Worm (Caenorhabditis elegans): ENCODE data around the gene cyp-13A3.
A peak's percentile ranks its signal among the peaks of the same experiment; 100 is the strongest.

cyp-13A3 gene

DNA sequence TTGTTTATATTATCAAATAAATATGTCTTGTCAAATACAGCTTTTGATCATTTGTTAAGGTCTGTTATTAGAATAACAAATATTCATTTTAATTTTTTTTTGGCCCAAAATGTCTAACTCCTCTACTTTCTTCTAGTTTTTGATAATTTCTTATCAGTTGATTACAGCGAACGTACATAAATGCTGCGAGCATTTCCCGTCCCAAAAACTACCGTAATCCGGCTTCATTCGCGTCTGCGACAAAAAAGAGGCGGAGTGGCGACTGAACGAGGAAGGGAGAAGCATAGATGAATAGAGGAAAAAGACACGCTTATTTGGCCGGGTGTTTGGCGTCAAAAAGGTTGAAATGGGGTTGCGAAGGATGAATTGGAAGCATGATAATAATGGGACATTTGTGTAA is 52.5 kb downstream of the cyp-13A3 start:
- TF ChIP-seq hlh-30 (tag; optimal IDR thresholded peaks at IDR 0.05; ENCODE audit: insufficient read depth), result peak; percentile 14
- TF ChIP-seq aha-1 (tag), result peak; percentile 68
- TF ChIP-seq daf-16 (GFP tag; optimal IDR thresholded peaks at IDR 0.05), result peak in 1 of 2 experiments; percentile 24
- TF ChIP-seq daf-16 (tag; optimal IDR thresholded peaks at IDR 0.05), result peak; percentile 87
- TF ChIP-seq ZK546.5 (tag; optimal IDR thresholded peaks at IDR 0.05), result no peak
- peak in 1 of 2 experiments; percentile 46 for TF ChIP-seq mdl-1 (tag; optimal IDR thresholded peaks at IDR 0.05)
- TF ChIP-seq unc-130 (GFP tag; optimal IDR thresholded peaks at IDR 0.05), result no peak
- TF ChIP-seq dmd-9 (GFP tag; IDR thresholded peaks at IDR 0.05), result no peak
- peak; percentile 52 for TF ChIP-seq nhr-10 (tag; optimal IDR thresholded peaks at IDR 0.05)
- peak; percentile 80 for TF ChIP-seq hlh-11 (tag; optimal IDR thresholded peaks at IDR 0.05)
- no peak for TF ChIP-seq daf-12 (tag; optimal IDR thresholded peaks at IDR 0.05)
- TF ChIP-seq mxl-2 (GFP tag; conservative IDR thresholded peaks at IDR 0.05), result no peak
- TF ChIP-seq hif-1 (tag; optimal IDR thresholded peaks at IDR 0.05), result no peak
- TF ChIP-seq pqm-1 (tag; optimal IDR thresholded peaks at IDR 0.05), result peak; percentile 90
- TF ChIP-seq lin-29 (GFP tag; IDR thresholded peaks at IDR 0.05), result no peak
- TF ChIP-seq zag-1 (tag; optimal IDR thresholded peaks at IDR 0.05), result no peak
- peak; percentile 60 for TF ChIP-seq nhr-28 (tag; optimal IDR thresholded peaks at IDR 0.05)
- no peak for TF ChIP-seq Y105C5A.15 (GFP tag; IDR thresholded peaks at IDR 0.05)
- TF ChIP-seq daf-8 (GFP tag; IDR thresholded peaks at IDR 0.05), result no peak
- peak; percentile 22 for TF ChIP-seq mxl-3 (GFP tag; optimal IDR thresholded peaks at IDR 0.05)
- peak in 1 of 2 experiments; percentile 81 for TF ChIP-seq lsy-2 (tag; optimal IDR thresholded peaks at IDR 0.05)
- peak; percentile 29 for TF ChIP-seq nhr-102 (tag; optimal IDR thresholded peaks at IDR 0.05)
- TF ChIP-seq hmg-1.1 (GFP tag; IDR thresholded peaks at IDR 0.05), result 0 out of 2 replicates have a peak, but pooled peaks have one; percentile 21
- no peak for TF ChIP-seq tag-97 (GFP tag; IDR thresholded peaks at IDR 0.05)
- TF ChIP-seq dve-1 (tag; optimal IDR thresholded peaks at IDR 0.05; ENCODE audit: insufficient read depth), result peak; percentile 88
- TF ChIP-seq rbr-2 (tag; optimal IDR thresholded peaks at IDR 0.05), result no peak
- TF ChIP-seq nhr-77 (tag; optimal IDR thresholded peaks at IDR 0.05), result peak; percentile 39
- TF ChIP-seq dmd-6 (GFP tag; IDR thresholded peaks at IDR 0.05), result peak; percentile 73
- 0 out of 2 replicates have a peak, but pooled peaks have one; percentile 48 for TF ChIP-seq tra-1 (GFP tag; IDR thresholded peaks at IDR 0.05)

DNA sequence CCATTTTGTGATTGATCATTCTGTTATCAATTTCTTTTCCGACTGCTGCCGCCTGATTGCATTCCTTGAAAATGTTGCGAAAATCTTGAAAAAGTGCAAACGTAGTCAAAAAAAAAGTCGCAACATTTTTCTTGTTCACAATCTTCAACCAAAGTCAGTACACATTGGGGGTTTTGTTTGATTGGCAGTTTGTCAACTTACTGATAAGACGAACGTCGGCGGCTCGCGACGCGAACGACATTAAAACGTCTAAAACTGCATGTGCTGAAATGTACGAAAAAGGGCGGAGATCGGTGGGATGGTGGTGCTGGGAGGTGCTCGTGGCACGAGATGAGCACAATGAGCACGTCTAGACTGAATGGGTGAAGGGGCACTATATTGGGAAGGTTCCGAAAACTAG is 54.3 kb downstream of the cyp-13A3 start:
- TF ChIP-seq snpc-1.2 (GFP tag; IDR thresholded peaks at IDR 0.05) (0 out of 2 replicates have a peak, but pooled peaks have one; percentile 13), ceh-62 (tag; optimal IDR thresholded peaks at IDR 0.05) (no peak), daf-8 (GFP tag; IDR thresholded peaks at IDR 0.05) (no peak), T26A8.4 (GFP tag; IDR thresholded peaks at IDR 0.05) (peak; percentile 62), zfp-2 (tag; optimal IDR thresholded peaks at IDR 0.05) (no peak), nhr-28 (tag; optimal IDR thresholded peaks at IDR 0.05) (peak; percentile 62), D1046.2 (GFP tag; IDR thresholded peaks at IDR 0.05) (no peak), lin-15B (tag; optimal IDR thresholded peaks at IDR 0.05) (no peak), mxl-3 (GFP tag; optimal IDR thresholded peaks at IDR 0.05) (peak; percentile 61), ZK337.2 (GFP tag; IDR thresholded peaks at IDR 0.05) (no peak), unc-62 (GFP tag; optimal IDR thresholded peaks at IDR 0.05 in 1 of 2) (no peak), unc-62 (tag; optimal IDR thresholded peaks at IDR 0.05) (no peak), ZK546.5 (tag; optimal IDR thresholded peaks at IDR 0.05) (no peak), egl-27 (tag; optimal IDR thresholded peaks at IDR 0.05) (no peak), mes-2 (tag; optimal IDR thresholded peaks at IDR 0.05; ENCODE audit: poor library complexity, severe bottlenecking) (peak; percentile 5), F37D6.2 (tag; optimal IDR thresholded peaks at IDR 0.05) (no peak), ceh-20 (GFP tag; IDR thresholded peaks at IDR 0.05) (no peak), Y105C5A.15 (GFP tag; IDR thresholded peaks at IDR 0.05) (peak; percentile 53; the same call in 1 of the 2 replicates), nhr-11 (tag; optimal IDR thresholded peaks at IDR 0.05) (no peak), nhr-48 (tag; optimal IDR thresholded peaks at IDR 0.05) (peak; percentile 14), F10B5.3 (tag; optimal IDR thresholded peaks at IDR 0.05) (no peak), ceh-28 (tag; optimal IDR thresholded peaks at IDR 0.05) (no peak), arid-1 (GFP tag; conservative IDR thresholded peaks at IDR 0.05) (0 out of 2 replicates have a peak, but pooled peaks have one; percentile 7), nhr-237 (tag; optimal IDR thresholded peaks at IDR 0.05) (no peak), hmg-1.1 (GFP tag; IDR thresholded peaks at IDR 0.05) (no peak), dmd-9 (GFP tag; IDR thresholded peaks at IDR 0.05) (no peak), Y48G9A.11 (GFP tag; IDR thresholded peaks at IDR 0.05) (no peak), egl-43 (GFP tag; IDR thresholded peaks at IDR 0.05) (peak; percentile 61; the same call in 1 of the 2 replicates), Y75B8A.6 (GFP tag; IDR thresholded peaks at IDR 0.05) (0 out of 2 replicates have a peak, but pooled peaks have one; percentile 62)
